Worm (Caenorhabditis elegans) whole organism, mixed stage, embryonic: ENCODE data around the gene str-146.

Experiments
- M03D4.4 ChIP-seq: sonication (generic microtip); optimal IDR thresholded peaks from 2 replicates; lab custom pipeline; 2017; ENCODE audit warnings: mild to moderate bottlenecking, missing genetic modification characterization, missing compliant biosample characterization
- bed-3 ChIP-seq: fragments of 200-800 bp; sonication (Bioruptor generic); optimal IDR thresholded peaks from 3 replicates; lab custom pipeline; 2018; ENCODE audit warnings: mild to moderate bottlenecking, missing genetic modification characterization, moderate library complexity, missing compliant biosample characterization
- blmp-1 ChIP-seq: fragments of 150-350 bp; optimal IDR thresholded peaks from 2 replicates; lab custom pipeline; 2014; ENCODE audit warnings: missing biosample characterization, missing genetic modification characterization
- ceh-39 ChIP-seq: fragments of 150-350 bp; optimal IDR thresholded peaks from 2 replicates; lab custom pipeline; 2014; ENCODE audit warnings: missing biosample characterization, missing genetic modification characterization
- ceh-43 ChIP-seq: fragments of 200-800 bp; sonication (Bioruptor generic); optimal IDR thresholded peaks from 2 replicates; lab custom pipeline; 2018; ENCODE audit warnings: mild to moderate bottlenecking, missing genetic modification characterization, moderate library complexity, missing compliant biosample characterization
- ceh-83 ChIP-seq: fragments of 200-800 bp; sonication (Bioruptor generic); optimal IDR thresholded peaks from 2 replicates; lab custom pipeline; 2018; ENCODE audit warnings: mild to moderate bottlenecking, missing genetic modification characterization, missing compliant biosample characterization
- ces-1 ChIP-seq: fragments of 150-350 bp; optimal IDR thresholded peaks from 2 replicates; lab custom pipeline; 2014; ENCODE audit warnings: missing biosample characterization, missing genetic modification reagents, missing genetic modification characterization
- cnd-1 ChIP-seq: fragments of 200-800 bp; sonication (Bioruptor generic); optimal IDR thresholded peaks from 2 replicates; lab custom pipeline; 2018; ENCODE audit warnings: mild to moderate bottlenecking, missing genetic modification characterization, missing compliant biosample characterization
- elt-1 ChIP-seq: sonication (generic microtip); optimal IDR thresholded peaks from 2 replicates; lab custom pipeline; 2017; ENCODE audit warnings: missing genetic modification characterization, mild to moderate bottlenecking, missing compliant biosample characterization, antibody characterized with exemption, moderate library complexity, borderline replicate concordance; ENCODE audit not compliant: insufficient read depth
- elt-3 ChIP-seq: fragments of 150-350 bp; optimal IDR thresholded peaks from 2 replicates; lab custom pipeline; 2014; ENCODE audit warnings: missing biosample characterization, missing genetic modification characterization
- flh-1 ChIP-seq: fragments of 200-800 bp; sonication (Bioruptor generic); optimal IDR thresholded peaks from 2 replicates; lab custom pipeline; 2018; ENCODE audit warnings: mild to moderate bottlenecking, missing genetic modification characterization, moderate library complexity, missing compliant biosample characterization
- ham-2 ChIP-seq: fragments of 200-800 bp; sonication (Bioruptor generic); optimal IDR thresholded peaks from 2 replicates; lab custom pipeline; 2018; ENCODE audit warnings: mild to moderate bottlenecking, missing genetic modification characterization, missing compliant biosample characterization
- hlh-1 ChIP-seq: fragments of 150-350 bp; optimal IDR thresholded peaks from 2 replicates; lab custom pipeline; 2014; ENCODE audit warnings: missing biosample characterization, missing genetic modification reagents, missing genetic modification characterization
- lin-13 ChIP-seq: fragments of 150-350 bp; optimal IDR thresholded peaks from 2 replicates; lab custom pipeline; 2014; ENCODE audit warnings: missing biosample characterization, missing genetic modification characterization
- lsy-2 ChIP-seq: fragments of 150-350 bp; optimal IDR thresholded peaks from 2 replicates; lab custom pipeline; 2014; ENCODE audit warnings: missing biosample characterization, missing genetic modification characterization
- mab-5 ChIP-seq: fragments of 150-350 bp; optimal IDR thresholded peaks from 2 replicates; lab custom pipeline; 2014; ENCODE audit warnings: missing biosample characterization, missing genetic modification characterization
- mep-1 ChIP-seq: fragments of 150-350 bp; optimal IDR thresholded peaks from 2 replicates; lab custom pipeline; 2017; ENCODE audit warnings: missing biosample characterization, missing genetic modification reagents, missing genetic modification characterization, inconsistent platforms
- mls-2 ChIP-seq: sonication (generic microtip); optimal IDR thresholded peaks from 2 replicates; lab custom pipeline; 2016; ENCODE audit warnings: mild to moderate bottlenecking, missing genetic modification characterization, moderate library complexity, missing compliant biosample characterization
- nhr-12 ChIP-seq: fragments of 150-350 bp; optimal IDR thresholded peaks from 2 replicates; lab custom pipeline; 2014; ENCODE audit warnings: missing biosample characterization, missing genetic modification characterization
- nhr-2 ChIP-seq: fragments of 150-350 bp; optimal IDR thresholded peaks from 2 replicates; lab custom pipeline; 2014; ENCODE audit warnings: missing biosample characterization, missing genetic modification characterization
- nhr-237 ChIP-seq: fragments of 150-350 bp; optimal IDR thresholded peaks from 2 replicates; lab custom pipeline; 2014; ENCODE audit warnings: missing biosample characterization, missing genetic modification characterization
- nhr-28 ChIP-seq: fragments of 150-350 bp; optimal IDR thresholded peaks from 2 replicates; lab custom pipeline; 2014; ENCODE audit warnings: missing biosample characterization, missing genetic modification characterization
- nhr-76 ChIP-seq: sonication (generic microtip); optimal IDR thresholded peaks from 2 replicates; lab custom pipeline; 2017; ENCODE audit warnings: missing biosample characterization, missing genetic modification characterization
- pha-4 ChIP-seq: fragments of 150-350 bp; optimal IDR thresholded peaks from 2 replicates; lab custom pipeline; 2018; ENCODE audit warnings: missing biosample characterization, missing genetic modification reagents, missing genetic modification characterization
- sem-2 ChIP-seq: fragments of 200-800 bp; sonication (Bioruptor generic); optimal IDR thresholded peaks from 2 replicates; lab custom pipeline; 2018; ENCODE audit warnings: mild to moderate bottlenecking, missing genetic modification characterization, missing compliant biosample characterization
- snpc-4 ChIP-seq: fragments of 150-350 bp; optimal IDR thresholded peaks from 2 replicates; lab custom pipeline; 2014; ENCODE audit warnings: missing biosample characterization, missing genetic modification characterization
- sptf-1 ChIP-seq: sonication (generic microtip); optimal IDR thresholded peaks from 2 replicates; lab custom pipeline; 2017; ENCODE audit warnings: mild to moderate bottlenecking, missing genetic modification characterization, moderate library complexity, missing compliant biosample characterization
- tbx-8 ChIP-seq: fragments of 200-800 bp; sonication (Bioruptor generic); optimal IDR thresholded peaks from 2 replicates; lab custom pipeline; 2018; ENCODE audit warnings: mild to moderate bottlenecking, missing genetic modification characterization, moderate library complexity, missing compliant biosample characterization
- unc-120 ChIP-seq: sonication (generic microtip); optimal IDR thresholded peaks from 2 replicates; lab custom pipeline; 2017; ENCODE audit warnings: missing genetic modification characterization, missing compliant biosample characterization; ENCODE audit not compliant: poor library complexity, severe bottlenecking
- unc-39 ChIP-seq: fragments of 150-350 bp; optimal IDR thresholded peaks from 2 replicates; lab custom pipeline; 2014; ENCODE audit warnings: missing biosample characterization, missing genetic modification characterization
- zip-8 ChIP-seq: fragments of 150-350 bp; optimal IDR thresholded peaks from 2 replicates; lab custom pipeline; 2014; ENCODE audit warnings: missing biosample characterization, missing genetic modification characterization
- ztf-11 ChIP-seq: fragments of 150-350 bp; optimal IDR thresholded peaks from 2 replicates; lab custom pipeline; 2014; ENCODE audit warnings: missing biosample characterization, missing genetic modification characterization

The str-146 gene

ce11 chrV:8079813-8080212 lies 15.5 kb downstream of the str-146 start:
- TF ChIP-seq bed-3 (GFP tag; lab: Kevin White, UChicago) (no peak), nhr-12 (no peak), mls-2 (tag; lab: Kevin White, UChicago) (no peak), hlh-1 (no peak), tbx-8 (no peak), nhr-2 (tag; lab: Kevin White, UChicago) (no peak), nhr-76 (tag; lab: Kevin White, UChicago) (no peak), pha-4 (no peak), sem-2 (GFP tag; lab: Kevin White, UChicago) (no peak), ceh-43 (GFP tag; lab: Kevin White, UChicago) (no peak), ces-1 (GFP tag; lab: Kevin White, UChicago) (no peak), unc-39 (no peak), ceh-83 (no peak)

ce11 chrV:8075712-8076111 lies 19.6 kb downstream of the str-146 start, which contains the start of gene catp-3:
TSS of gene catp-3 (plus strand) at chrV:8076012.
- TF ChIP-seq unc-120 (tag; lab: Kevin White, UChicago) (no peak), ceh-43 (GFP tag; lab: Kevin White, UChicago) (no peak), pha-4 (no peak), snpc-4 (no peak), ces-1 (GFP tag; lab: Kevin White, UChicago) (no peak), nhr-2 (tag; lab: Kevin White, UChicago) (no peak), ceh-83 (no peak), ceh-39 (tag; lab: Kevin White, UChicago) (no peak), mab-5 (tag; lab: Kevin White, UChicago) (no peak), mep-1 (no peak), flh-1 (no peak), cnd-1 (no peak), bed-3 (GFP tag; lab: Kevin White, UChicago) (no peak), ham-2 (GFP tag; lab: Kevin White, UChicago) (no peak), hlh-1 (no peak), nhr-237 (tag; lab: Kevin White, UChicago) (no peak)
- TF ChIP-seq, all 35 proteins: peak for 0

ce11 chrV:8073162-8073561 lies 22.1 kb downstream of the str-146 start:
- TF ChIP-seq elt-3: peak; percentile 78
- no peak for TF ChIP-seq zip-8 (tag; lab: Kevin White, UChicago)
- no peak for TF ChIP-seq pha-4

- TF ChIP-seq bed-3 (GFP tag; lab: Kevin White, UChicago): no peak
- no peak for TF ChIP-seq pha-4
- TF ChIP-seq hlh-1: no peak
- no peak for TF ChIP-seq nhr-237 (tag; lab: Kevin White, UChicago)
These were observed 23.2 kb downstream of the str-146 start, which contains the start of gene str-144 for ce11 chrV:8072047-8072446. TSS of gene str-144 (minus strand) at chrV:8072147.

ce11 chrV:8069637-8070036 lies 25.6 kb downstream of the str-146 start, which contains the start of gene str-143:
TSS of gene str-143 (minus strand) at chrV:8069737.
- TF ChIP-seq ceh-43 (GFP tag; lab: Kevin White, UChicago) (no peak), nhr-76 (tag; lab: Kevin White, UChicago) (no peak), elt-3 (no peak), lin-13 (tag; lab: Kevin White, UChicago) (no peak), sptf-1 (tag; lab: Kevin White, UChicago) (no peak), nhr-237 (tag; lab: Kevin White, UChicago) (no peak), mls-2 (tag; lab: Kevin White, UChicago) (no peak), hlh-1 (no peak), ztf-11 (tag; lab: Kevin White, UChicago) (no peak), nhr-28 (tag; lab: Kevin White, UChicago) (no peak), blmp-1 (no peak), M03D4.4 (no peak), lsy-2 (tag; lab: Kevin White, UChicago) (no peak), ceh-83 (no peak), ham-2 (GFP tag; lab: Kevin White, UChicago) (no peak), mep-1 (no peak), unc-120 (tag; lab: Kevin White, UChicago) (no peak), cnd-1 (no peak), tbx-8 (no peak)
- TF ChIP-seq, all 35 proteins: peak for 0

- TF ChIP-seq ham-2 (GFP tag; lab: Kevin White, UChicago): no peak
- no peak for TF ChIP-seq sptf-1 (tag; lab: Kevin White, UChicago)
- TF ChIP-seq mep-1: no peak
- no peak for TF ChIP-seq cnd-1
- TF ChIP-seq ceh-39 (tag; lab: Kevin White, UChicago): no peak
- TF ChIP-seq tbx-8: no peak
- TF ChIP-seq pha-4: no peak
- no peak for TF ChIP-seq zip-8 (tag; lab: Kevin White, UChicago)
- TF ChIP-seq elt-1: no peak
- TF ChIP-seq unc-39: no peak
- TF ChIP-seq ceh-83: no peak
These were observed 27.5 kb downstream of the str-146 start, which contains the start of gene str-140 for ce11 chrV:8067800-8068199. TSS of gene str-140 (minus strand) at chrV:8067900.
